Fruit fly (Drosophila melanogaster): ENCODE results near the gene CG11076.

- TF ChIP-seq achi (GFP tag; optimal IDR thresholded peaks at IDR 0.05) (peak; percentile 72), CG16779 (tag; optimal IDR thresholded peaks at IDR 0.05) (no peak), spab (GFP tag; optimal IDR thresholded peaks at IDR 0.05) (no peak), salr (GFP tag; optimal IDR thresholded peaks at IDR 0.05) (peak; percentile 52 to 83), CG8319 (GFP tag; optimal IDR thresholded peaks at IDR 0.05) (peak; percentile 50), Lpt (GFP tag; optimal IDR thresholded peaks at IDR 0.05) (peak; percentile 54), CG31627 (GFP tag; optimal IDR thresholded peaks at IDR 0.05) (peak; percentile 81), CG34406 (GFP tag; optimal IDR thresholded peaks at IDR 0.05) (peak; percentile 58), Blimp-1 (GFP tag; optimal IDR thresholded peaks at IDR 0.05) (peak; percentile 61), svp (GFP tag) (no peak), Eip93F (GFP tag; optimal IDR thresholded peaks at IDR 0.05) (no peak), pdm3 (GFP tag; optimal IDR thresholded peaks at IDR 0.05) (peak; percentile 72)
Observed at dm6 chr4:1026806-1027431, 4.6 kb downstream of the CG11076 start, which contains the start of gene PlexA.

All from whole organism, prepupa.